Worm (Caenorhabditis elegans): ENCODE measurements around the gene Y54G2A.40.
"Not testable (repeated sequence)": the region's sequence is repeated elsewhere in the genome, so short reads cannot be mapped to it uniquely, and the experiment has no call there.

The Y54G2A.40 gene

ce11 chrIV:2890401-2890952 lies 44.2 kb downstream of the Y54G2A.40 start, which contains the start of the genes nprt-1 and dib-1 (continued):
- no peak for TF ChIP-seq nhr-76 (tag; optimal IDR thresholded peaks at IDR 0.05)
- TF ChIP-seq lsy-2 (tag; optimal IDR thresholded peaks at IDR 0.05): peak; percentile 70 to 89
- no peak for TF ChIP-seq pqm-1 (tag; optimal IDR thresholded peaks at IDR 0.05)
- peak; percentile 8 for TF ChIP-seq ceh-90 (tag; optimal IDR thresholded peaks at IDR 0.05)

- TF ChIP-seq xbp-1 (tag; optimal IDR thresholded peaks at IDR 0.05) (no peak), ztf-4 (tag; optimal IDR thresholded peaks at IDR 0.05) (no peak), efl-1 (optimal IDR thresholded peaks at IDR 0.05) (no peak), efl-1 (GFP tag; optimal IDR thresholded peaks at IDR 0.05 in 1 of 2) (peak in 1 of 2 experiments; percentile 59)
Observed at ce11 chrIV:2891535-2892233, 45.4 kb downstream of the Y54G2A.40 start.

- TF ChIP-seq hlh-4 (tag; optimal IDR thresholded peaks at IDR 0.05): no peak
- no peak for TF ChIP-seq nhr-237 (tag; optimal IDR thresholded peaks at IDR 0.05)
- no peak for TF ChIP-seq lin-14 (GFP tag; optimal IDR thresholded peaks at IDR 0.05)
- TF ChIP-seq mdl-1 (tag; optimal IDR thresholded peaks at IDR 0.05): no peak
- no peak for TF ChIP-seq hpl-2 (GFP tag; optimal IDR thresholded peaks at IDR 0.05)
- no peak for TF ChIP-seq vab-15 (tag; optimal IDR thresholded peaks at IDR 0.05)
Observed at ce11 chrIV:2892395-2892786, 46.1 kb downstream of the Y54G2A.40 start, which contains the start of gene Y54G2A.18. TSS of gene Y54G2A.18 (minus strand) at chrIV:2892495.

- TF ChIP-seq unc-62 (GFP tag; optimal IDR thresholded peaks at IDR 0.05) (no peak), blmp-1 (tag; optimal IDR thresholded peaks at IDR 0.05) (peak; percentile 69), C34B4.2 (tag; optimal IDR thresholded peaks at IDR 0.05) (no peak), elt-3 (tag; optimal IDR thresholded peaks at IDR 0.05) (no peak), ztf-4 (tag; optimal IDR thresholded peaks at IDR 0.05) (no peak), nhr-85 (tag) (peak; percentile 76), skn-1 (tag; optimal IDR thresholded peaks at IDR 0.05) (peak; percentile 1), unc-30 (tag; optimal IDR thresholded peaks at IDR 0.05) (no peak)
Observed at ce11 chrIV:2892787-2893485, 46.7 kb downstream of the Y54G2A.40 start.

- TF ChIP-seq nhr-11 (tag; optimal IDR thresholded peaks at IDR 0.05) (no peak), fkh-4 (tag; optimal IDR thresholded peaks at IDR 0.05; ENCODE audit: borderline replicate concordance) (no peak), fkh-8 (tag; optimal IDR thresholded peaks at IDR 0.05) (no peak), unc-130 (tag; optimal IDR thresholded peaks at IDR 0.05) (no peak), nhr-85 (tag) (no peak), mab-9 (GFP tag; IDR thresholded peaks at IDR 0.05) (no peak)
Observed at ce11 chrIV:2893486-2893842, 47.2 kb downstream of the Y54G2A.40 start.

- not testable (repeated sequence) for TF ChIP-seq zip-4 (GFP tag; optimal IDR thresholded peaks at IDR 0.05); snu-23 (GFP tag; optimal IDR thresholded peaks at IDR 0.05); tlp-1 (tag; optimal IDR thresholded peaks at IDR 0.05)
Observed at ce11 chrIV:2894630-2895029, 48.4 kb downstream of the Y54G2A.40 start, which contains the start of gene Y54G2A.19. TSS of gene Y54G2A.19 (minus strand) at chrIV:2894730.
